Fruit fly (Drosophila melanogaster) whole organism, embryonic: Measurements from ENCODE around the gene mst.
A peak's percentile ranks its signal among the peaks of the same experiment; 100 is the strongest.

Experiments
- BEAF-32 ChIP-seq: fragments of 200-800 bp; sonication (Bioruptor generic); optimal IDR thresholded peaks from 3 replicates; lab custom pipeline; 2017; ENCODE audit warnings: missing biosample characterization, missing genetic modification characterization, mild to moderate bottlenecking, moderate library complexity, missing genetic modification reagents
- Bgb ChIP-seq: fragments of 200-800 bp; sonication (Bioruptor generic); IDR thresholded peaks from 2 replicates; pipeline ENCODE4 v1.3.6; 2022; ENCODE audit warnings: missing biosample characterization, missing genetic modification characterization; ENCODE audit not compliant: partially characterized antibody
- CG10431 ChIP-seq: fragments of 200-800 bp; sonication (Bioruptor generic); optimal IDR thresholded peaks from 3 replicates; lab custom pipeline; 2018; ENCODE audit warnings: missing biosample characterization, mild to moderate bottlenecking, missing genetic modification characterization
- CG10979 ChIP-seq: fragments of 200-800 bp; sonication (Bioruptor generic); optimal IDR thresholded peaks from 2 replicates; lab custom pipeline; 2018; ENCODE audit warnings: missing biosample characterization, mild to moderate bottlenecking, missing genetic modification characterization, moderate library complexity
- CG11456 ChIP-seq: fragments of 200-800 bp; sonication (Bioruptor generic); IDR thresholded peaks from 3 replicates; pipeline ENCODE4 v1.3.6; 2022; ENCODE audit warnings: missing biosample characterization, missing genetic modification characterization
- CG12104 ChIP-seq: fragments of 200-800 bp; sonication (Bioruptor generic); optimal IDR thresholded peaks from 3 replicates; lab custom pipeline; 2016; ENCODE audit warnings: missing biosample characterization, missing genetic modification characterization
- CG13287 ChIP-seq: fragments of 200-800 bp; sonication (Bioruptor generic); IDR thresholded peaks from 2 replicates; pipeline ENCODE4 v1.3.6; 2022; ENCODE audit warnings: missing biosample characterization, missing genetic modification characterization; ENCODE audit not compliant: partially characterized antibody
- CG14050 ChIP-seq: fragments of 200-800 bp; sonication (Bioruptor generic); IDR thresholded peaks from 3 replicates; pipeline ENCODE4 v1.3.6; 2022; ENCODE audit warnings: missing biosample characterization, missing genetic modification characterization
- CG14710 ChIP-seq: fragments of 200-800 bp; sonication (Bioruptor generic); optimal IDR thresholded peaks from 3 replicates; lab custom pipeline; 2019; ENCODE audit warnings: missing biosample characterization, mild to moderate bottlenecking, missing genetic modification characterization, moderate library complexity
- CG14860 ChIP-seq: fragments of 200-800 bp; sonication (Bioruptor generic); IDR thresholded peaks from 3 replicates; pipeline ENCODE4 v1.3.6; 2022; ENCODE audit warnings: missing biosample characterization, missing genetic modification characterization; ENCODE audit not compliant: partially characterized antibody
- CG15011 ChIP-seq: fragments of 200-800 bp; sonication (Bioruptor generic); optimal IDR thresholded peaks from 3 replicates; lab custom pipeline; 2018; ENCODE audit warnings: missing biosample characterization, mild to moderate bottlenecking, missing genetic modification characterization
- CG15479 ChIP-seq: fragments of 200-800 bp; sonication (Bioruptor generic); optimal IDR thresholded peaks from 3 replicates; lab custom pipeline; 2019; ENCODE audit warnings: missing biosample characterization, mild to moderate bottlenecking, missing genetic modification characterization, moderate library complexity
- CG15601 ChIP-seq: fragments of 200-800 bp; sonication (Bioruptor generic); optimal IDR thresholded peaks from 3 replicates; lab custom pipeline; 2019; ENCODE audit warnings: missing biosample characterization, mild to moderate bottlenecking, missing genetic modification characterization, moderate library complexity
- CG1603 ChIP-seq: fragments of 200-800 bp; sonication (Bioruptor generic); optimal IDR thresholded peaks from 2 replicates; lab custom pipeline; 2019; ENCODE audit warnings: missing biosample characterization, mild to moderate bottlenecking, missing genetic modification characterization, moderate library complexity
- CG17186 ChIP-seq: fragments of 200-800 bp; sonication (Bioruptor generic); optimal IDR thresholded peaks from 3 replicates; lab custom pipeline; 2017; ENCODE audit warnings: missing biosample characterization, missing genetic modification reagents, missing genetic modification characterization
- CG17359 ChIP-seq: fragments of 200-800 bp; sonication (Bioruptor generic); optimal IDR thresholded peaks from 3 replicates; lab custom pipeline; 2018; ENCODE audit warnings: missing biosample characterization, mild to moderate bottlenecking, missing genetic modification characterization, moderate library complexity
- CG17568 ChIP-seq: fragments of 200-800 bp; sonication (Bioruptor generic); optimal IDR thresholded peaks from 2 replicates; lab custom pipeline; 2018; ENCODE audit warnings: missing biosample characterization, mild to moderate bottlenecking, missing genetic modification characterization, moderate library complexity
- CG17912 ChIP-seq: fragments of 200-800 bp; sonication (Bioruptor generic); optimal IDR thresholded peaks from 2 replicates; lab custom pipeline; 2018; ENCODE audit warnings: missing biosample characterization, mild to moderate bottlenecking, missing genetic modification characterization
- CG18476 ChIP-seq: fragments of 200-800 bp; sonication (Bioruptor generic); optimal IDR thresholded peaks from 2 replicates; lab custom pipeline; 2016; ENCODE audit warnings: missing biosample characterization, mild to moderate bottlenecking, missing genetic modification characterization
- CG2116 ChIP-seq: fragments of 200-800 bp; sonication (Bioruptor generic); optimal IDR thresholded peaks from 3 replicates; lab custom pipeline; 2018; ENCODE audit warnings: missing biosample characterization, mild to moderate bottlenecking, missing genetic modification characterization
- CG2889 ChIP-seq: fragments of 200-800 bp; sonication (Bioruptor generic); IDR thresholded peaks from 3 replicates; pipeline ENCODE4 v1.3.6; 2022; ENCODE audit warnings: missing biosample characterization, missing genetic modification characterization
- CG30020 ChIP-seq: fragments of 200-800 bp; optimal IDR thresholded peaks from 2 replicates; lab custom pipeline; 2019; ENCODE audit warnings: missing biosample characterization, mild to moderate bottlenecking, missing genetic modification characterization, moderate library complexity
- CG33213 ChIP-seq: fragments of 200-800 bp; sonication (Bioruptor generic); optimal IDR thresholded peaks from 3 replicates; lab custom pipeline; 2016; ENCODE audit warnings: missing biosample characterization, missing genetic modification characterization
- CG3726 ChIP-seq: fragments of 200-800 bp; sonication (Bioruptor generic); IDR thresholded peaks from 3 replicates; pipeline ENCODE4, ENCODE4 v1.3.6; 2022; ENCODE audit warnings: missing biosample characterization, missing genetic modification characterization
- CG3995 ChIP-seq: fragments of 200-800 bp; sonication (Bioruptor generic); optimal IDR thresholded peaks from 3 replicates; lab custom pipeline; 2016; ENCODE audit warnings: missing biosample characterization, missing genetic modification characterization
- CG4617 ChIP-seq: fragments of 200-800 bp; sonication (Bioruptor generic); optimal IDR thresholded peaks from 3 replicates; lab custom pipeline; 2016; ENCODE audit warnings: missing biosample characterization, missing genetic modification characterization, borderline replicate concordance
- CG6689 ChIP-seq: fragments of 200-800 bp; sonication (Bioruptor generic); IDR thresholded peaks from 2 replicates; pipeline ENCODE4 v1.3.6; 2022; ENCODE audit warnings: missing biosample characterization, missing genetic modification characterization
- CG7987 ChIP-seq: fragments of 200-800 bp; sonication (Bioruptor generic); optimal IDR thresholded peaks from 2 replicates; lab custom pipeline; 2018; ENCODE audit warnings: missing biosample characterization, mild to moderate bottlenecking, missing genetic modification characterization, moderate library complexity
- CG8290 ChIP-seq, 3 experiments: fragments of 200-800 bp; sonication (Bioruptor generic); optimal IDR thresholded peaks; 2 replicates each; lab custom pipeline; 2016 to 2019; ENCODE audit warnings: missing biosample characterization in 3 of 3, missing genetic modification characterization in 3 of 3, mild to moderate bottlenecking in 2 of 3, moderate library complexity in 1 of 3
- CG9797 ChIP-seq: fragments of 200-800 bp; sonication (Bioruptor generic); optimal IDR thresholded peaks from 3 replicates; lab custom pipeline; 2018; ENCODE audit warnings: missing biosample characterization, mild to moderate bottlenecking, missing genetic modification characterization
- CHES-1-like ChIP-seq: fragments of 200-800 bp; sonication (Bioruptor generic); optimal IDR thresholded peaks from 2 replicates; lab custom pipeline; 2016; ENCODE audit warnings: missing biosample characterization, missing genetic modification characterization
- CkIIα-i1 ChIP-seq: fragments of 200-800 bp; sonication (Bioruptor generic); IDR thresholded peaks from 2 replicates; pipeline ENCODE4 v1.3.6; 2022; ENCODE audit warnings: missing biosample characterization, missing genetic modification characterization
- Elba2 ChIP-seq: fragments of 200-800 bp; sonication (Bioruptor generic); optimal IDR thresholded peaks from 3 replicates; lab custom pipeline; 2016; ENCODE audit warnings: missing biosample characterization, missing genetic modification characterization
- Gug ChIP-seq: fragments of 200-800 bp; sonication (Bioruptor generic); IDR thresholded peaks from 4 replicates; pipeline ENCODE4 v1.3.6; 2022; ENCODE audit warnings: missing biosample characterization, missing genetic modification characterization
- Hr3 ChIP-seq: fragments of 200-800 bp; sonication (Bioruptor generic); optimal IDR thresholded peaks from 3 replicates; lab custom pipeline; 2016; ENCODE audit warnings: missing biosample characterization, missing genetic modification characterization
- Hr39 ChIP-seq: fragments of >200 bp; optimal IDR thresholded peaks from 2 replicates; lab custom pipeline; 2017
- Hr51 ChIP-seq, 2 experiments: fragments of 200-800 bp; sonication (Bioruptor generic); optimal IDR thresholded peaks; 2 replicates in 1 of 2; 3 replicates in 1 of 2; lab custom pipeline; 2016 to 2018; ENCODE audit warnings: missing biosample characterization in 2 of 2, missing genetic modification characterization in 2 of 2, mild to moderate bottlenecking in 1 of 2, moderate library complexity in 1 of 2
- Lhr ChIP-seq: fragments of 200-800 bp; sonication (Bioruptor generic); optimal IDR thresholded peaks from 3 replicates; lab custom pipeline; 2017; ENCODE audit warnings: mild to moderate bottlenecking, missing biosample characterization, missing genetic modification reagents, missing genetic modification characterization
- MBD-R2 ChIP-seq: fragments of 200-800 bp; sonication (Bioruptor generic); IDR thresholded peaks from 2 replicates; pipeline ENCODE4 v1.3.6; 2022; ENCODE audit warnings: missing biosample characterization, missing genetic modification characterization
- Mrtf ChIP-seq: fragments of 200-800 bp; sonication (Bioruptor generic); IDR thresholded peaks from 3 replicates; pipeline ENCODE4 v1.3.6; 2022; ENCODE audit warnings: missing biosample characterization, missing genetic modification characterization
- ato ChIP-seq: fragments of 200-800 bp; sonication (Bioruptor generic); IDR thresholded peaks from 2 replicates; pipeline ENCODE4 v1.3.6; 2022; ENCODE audit warnings: missing biosample characterization, missing genetic modification characterization; ENCODE audit not compliant: partially characterized antibody
- caup ChIP-seq: fragments of 200-800 bp; sonication (Bioruptor generic); optimal IDR thresholded peaks from 3 replicates; lab custom pipeline; 2017; ENCODE audit warnings: missing biosample characterization, mild to moderate bottlenecking, missing genetic modification characterization, moderate library complexity; ENCODE audit not compliant: severe bottlenecking
- ci ChIP-seq: fragments of 200-800 bp; sonication (Bioruptor generic); IDR thresholded peaks from 3 replicates; pipeline ENCODE4 v1.3.6; 2022; ENCODE audit warnings: missing biosample characterization, missing genetic modification characterization
- crp ChIP-seq, 2 experiments: fragments of 200-800 bp; sonication (Bioruptor generic); optimal IDR thresholded peaks; 2 replicates in 1 of 2; 3 replicates in 1 of 2; lab custom pipeline; 2017; ENCODE audit warnings: missing biosample characterization in 2 of 2, missing genetic modification characterization in 2 of 2, mild to moderate bottlenecking in 1 of 2, moderate library complexity in 1 of 2
- dm ChIP-seq: fragments of 200-800 bp; sonication (Bioruptor generic); optimal IDR thresholded peaks from 3 replicates; lab custom pipeline; 2016; ENCODE audit warnings: missing biosample characterization, missing genetic modification characterization
- her ChIP-seq: fragments of 200-800 bp; sonication (Bioruptor generic); optimal IDR thresholded peaks from 2 replicates; lab custom pipeline; 2016; ENCODE audit warnings: missing biosample characterization, missing genetic modification characterization
- hkb ChIP-seq, 2 experiments: fragments of 200-800 bp in 1 of 2; fragments of >200 bp in 1 of 2; sonication (Bioruptor generic) in 1 of 2; IDR thresholded peaks in 1 of 2; optimal IDR thresholded peaks in 1 of 2; 2 replicates each; pipeline versions ENCODE4 v1.3.6 to Lab custom; 2017 to 2022; ENCODE audit warnings: missing biosample characterization in 1 of 2, missing genetic modification characterization in 1 of 2
- lmd ChIP-seq: fragments of 200-800 bp; sonication (Bioruptor generic); IDR thresholded peaks from 2 replicates; pipeline ENCODE4 v1.3.6; 2022; ENCODE audit warnings: missing biosample characterization, missing genetic modification characterization
- sqz ChIP-seq: fragments of 200-800 bp; sonication (Bioruptor generic); optimal IDR thresholded peaks from 3 replicates; lab custom pipeline; 2018; ENCODE audit warnings: missing biosample characterization, mild to moderate bottlenecking, missing genetic modification characterization

Gene mst

DNA sequence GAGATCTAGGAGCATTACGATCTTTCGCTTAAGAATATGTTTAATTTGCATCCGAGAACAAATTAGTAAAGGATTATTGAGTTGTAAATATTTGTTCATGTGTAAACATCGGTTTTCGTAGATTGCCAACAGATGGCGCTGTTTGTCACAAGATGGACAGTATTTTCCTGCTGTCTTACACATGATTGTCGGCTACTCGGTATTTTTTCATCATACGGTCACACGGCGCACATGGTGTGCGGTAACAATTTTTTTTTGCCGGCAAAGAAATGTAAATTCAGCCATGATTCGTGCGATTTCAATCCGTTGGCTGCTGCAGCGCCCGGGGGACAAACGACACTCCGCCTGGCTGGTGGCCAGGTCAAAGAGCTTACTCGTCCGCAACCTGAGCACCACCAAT, 25.9 kb upstream of the mst start, which contains the start of the genes bbx and waw (continued):
- TF ChIP-seq hkb (optimal IDR thresholded peaks at IDR 0.05; lab: Kevin White, UChicago) (no peak), hkb (GFP tag; IDR thresholded peaks at IDR 0.05; lab: Robert Waterston, UW) (no peak), Hr51 (GFP tag; optimal IDR thresholded peaks at IDR 0.05; lab: Kevin White, UChicago) (no peak), CG6689 (GFP tag; lab: Robert Waterston, UW) (0 out of 2 replicates have a peak, but pooled peaks have one; percentile 11), lmd (GFP tag; lab: Robert Waterston, UW) (peak; percentile 11; the same call in 1 of the 2 replicates), CHES-1-like (GFP tag; lab: Kevin White, UChicago) (peak; percentile 40), CG1603 (tag; lab: Kevin White, UChicago) (peak; percentile 72), CG2889 (GFP tag; lab: Robert Waterston, UW) (no peak), MBD-R2 (GFP tag; lab: Robert Waterston, UW) (peak; percentile 80), CG30020 (tag; lab: Kevin White, UChicago) (peak; percentile 8), sqz (GFP tag; lab: Kevin White, UChicago) (peak; percentile 86), CkIIα-i1 (GFP tag; lab: Robert Waterston, UW) (no peak), CG3995 (GFP tag; lab: Kevin White, UChicago) (peak; percentile 3), CG3726 (GFP tag; lab: Robert Waterston, UW) (no peak), CG2116 (peak; percentile 27), CG17359 (tag; lab: Kevin White, UChicago) (peak; percentile 23), CG15011 (no peak), Lhr (GFP tag; lab: Kevin White, UChicago) (peak; percentile 81), CG17912 (GFP tag; lab: Kevin White, UChicago) (peak; percentile 66), Mrtf (GFP tag; lab: Robert Waterston, UW) (no peak), CG17186 (no peak), ci (GFP tag; lab: Robert Waterston, UW) (no peak; the same call in 2 of the 3 replicates), CG10431 (no peak), crp (GFP tag; optimal IDR thresholded peaks at IDR 0.05; lab: Kevin White, UChicago) (peak in 1 of 2 experiments; percentile 43), CG10979 (tag; lab: Kevin White, UChicago) (peak; percentile 96), CG4617 (GFP tag; lab: Kevin White, UChicago) (peak; percentile 55), Gug (GFP tag; lab: Robert Waterston, UW) (no peak), CG14710 (tag; lab: Kevin White, UChicago) (peak; percentile 52), CG7987 (GFP tag; lab: Kevin White, UChicago) (peak; percentile 67), dm (GFP tag; lab: Kevin White, UChicago) (peak; percentile 84), CG15601 (tag; lab: Kevin White, UChicago) (peak; percentile 48), CG8290 (GFP tag; optimal IDR thresholded peaks at IDR 0.05; lab: Kevin White, UChicago) (peak; percentile 5), CG8290 (tag; optimal IDR thresholded peaks at IDR 0.05; lab: Kevin White, UChicago) (no peak), BEAF-32 (peak; percentile 33), CG18476 (GFP tag; lab: Kevin White, UChicago) (no peak), ato (GFP tag; lab: Robert Waterston, UW) (no peak), CG17568 (GFP tag; lab: Kevin White, UChicago) (no peak), her (GFP tag; lab: Kevin White, UChicago) (peak; percentile 30), CG14860 (GFP tag; lab: Robert Waterston, UW) (no peak), Elba2 (no peak), CG12104 (GFP tag; lab: Kevin White, UChicago) (no peak), Hr3 (GFP tag; lab: Kevin White, UChicago) (no peak), CG11456 (peak; percentile 64; the same call in 1 of the 3 replicates), CG14050 (GFP tag; lab: Robert Waterston, UW) (no peak), CG33213 (GFP tag; lab: Kevin White, UChicago) (peak; percentile 66), CG9797 (GFP tag; lab: Kevin White, UChicago) (peak; percentile 87), Bgb (GFP tag; lab: Robert Waterston, UW) (no peak), Hr39 (lab: Kevin White, UChicago) (no peak), CG13287 (GFP tag; lab: Robert Waterston, UW) (peak; percentile 29; the same call in 1 of the 2 replicates), CG15479 (GFP tag; lab: Kevin White, UChicago) (no peak), caup (GFP tag; lab: Kevin White, UChicago) (no peak)
